Worm (Caenorhabditis elegans) whole organism, L1 larva: ENCODE results near the gene K04C2.8.
A peak's percentile ranks its signal among the peaks of the same experiment; 100 is the strongest.

Source experiments
- C16A3.4 ChIP-seq: fragments of 150-350 bp; optimal IDR thresholded peaks from 2 replicates; lab custom pipeline; 2014; ENCODE audit warnings: missing biosample characterization, missing genetic modification characterization
- alr-1 ChIP-seq: fragments of 200-800 bp; sonication (Bioruptor generic); optimal IDR thresholded peaks from 2 replicates; lab custom pipeline; 2018; ENCODE audit warnings: borderline replicate concordance, mild to moderate bottlenecking, missing genetic modification characterization, missing compliant biosample characterization
- aly-2 ChIP-seq: fragments of 150-350 bp; optimal IDR thresholded peaks from 2 replicates; lab custom pipeline; 2014; ENCODE audit warnings: missing biosample characterization, missing genetic modification characterization
- blmp-1 ChIP-seq: fragments of 150-350 bp; optimal IDR thresholded peaks from 2 replicates; lab custom pipeline; 2014; ENCODE audit warnings: missing biosample characterization, missing genetic modification characterization
- ceh-63 ChIP-seq: fragments of 200-800 bp; sonication (Bioruptor generic); optimal IDR thresholded peaks from 2 replicates; lab custom pipeline; 2018; ENCODE audit warnings: mild to moderate bottlenecking, missing genetic modification characterization, missing compliant biosample characterization
- ceh-8 ChIP-seq: fragments of 200-800 bp; sonication (Bioruptor generic); optimal IDR thresholded peaks from 2 replicates; lab custom pipeline; 2018; ENCODE audit warnings: mild to moderate bottlenecking, missing genetic modification characterization, moderate library complexity, missing compliant biosample characterization
- ceh-82 ChIP-seq, 3 experiments: fragments of 150-350 bp in 1 of 3; sonication (generic microtip) in 2 of 3; optimal IDR thresholded peaks; 2 replicates each; lab custom pipeline; 2014 to 2017; ENCODE audit warnings: missing biosample characterization in 3 of 3, missing genetic modification characterization in 3 of 3
- ceh-88 ChIP-seq: fragments of 200-800 bp; sonication (Bioruptor generic); IDR thresholded peaks from 2 replicates; pipeline ENCODE4 v1.3.6; 2022; ENCODE audit warnings: missing genetic modification characterization, missing compliant biosample characterization
- dsc-1 ChIP-seq: sonication (generic microtip); optimal IDR thresholded peaks from 2 replicates; lab custom pipeline; 2016; ENCODE audit warnings: mild to moderate bottlenecking, missing genetic modification characterization, missing compliant biosample characterization
- efl-1 ChIP-seq, 4 experiments: fragments of 150-350 bp; optimal IDR thresholded peaks in 3 of 4; peaks in 1 of 4; 1 replicate in 1 of 4; 2 replicates in 3 of 4; lab custom pipeline; 2014; ENCODE audit warnings: missing biosample characterization in 2 of 4, missing genetic modification characterization in 2 of 4, missing genetic modification reagents in 2 of 4
- egl-27 ChIP-seq, 2 experiments: fragments of 150-350 bp in 1 of 2; sonication (generic microtip); optimal IDR thresholded peaks; 3 replicates each; lab custom pipeline; 2017 to 2018; ENCODE audit warnings: missing biosample characterization in 2 of 2, missing genetic modification characterization in 2 of 2, missing genetic modification reagents in 2 of 2
- elt-2 ChIP-seq: sonication (generic microtip); optimal IDR thresholded peaks from 2 replicates; lab custom pipeline; 2016; ENCODE audit warnings: missing genetic modification characterization, mild to moderate bottlenecking, inconsistent platforms, missing compliant biosample characterization, missing genetic modification reagents
- elt-3 ChIP-seq, 6 experiments: fragments of 150-350 bp in 1 of 6; sonication (generic microtip); optimal IDR thresholded peaks; 2 replicates each; lab custom pipeline; 2017 to 2018; ENCODE audit warnings: missing biosample characterization in 6 of 6, missing genetic modification characterization in 6 of 6, inconsistent platforms in 1 of 6
- fkh-10 ChIP-seq: sonication (generic microtip); optimal IDR thresholded peaks from 2 replicates; lab custom pipeline; 2017; ENCODE audit warnings: missing biosample characterization, missing genetic modification reagents, missing genetic modification characterization
- fkh-8 ChIP-seq: sonication (generic microtip); optimal IDR thresholded peaks from 2 replicates; lab custom pipeline; 2016; ENCODE audit warnings: mild to moderate bottlenecking, missing genetic modification characterization, missing compliant biosample characterization
- hlh-17 ChIP-seq: fragments of 200-800 bp; sonication (Bioruptor generic); optimal IDR thresholded peaks from 2 replicates; lab custom pipeline; 2018; ENCODE audit warnings: missing genetic modification characterization, mild to moderate bottlenecking, missing compliant biosample characterization, moderate library complexity, borderline replicate concordance
- jun-1 ChIP-seq: fragments of 150-350 bp; optimal IDR thresholded peaks from 2 replicates; lab custom pipeline; 2014; ENCODE audit warnings: missing biosample characterization, missing genetic modification reagents, missing genetic modification characterization
- lin-13 ChIP-seq: fragments of 150-350 bp; optimal IDR thresholded peaks from 2 replicates; lab custom pipeline; 2014; ENCODE audit warnings: missing biosample characterization, missing genetic modification reagents, missing genetic modification characterization
- lin-14 ChIP-seq: fragments of 200-800 bp; sonication (Bioruptor generic); optimal IDR thresholded peaks from 2 replicates; lab custom pipeline; 2018; ENCODE audit warnings: mild to moderate bottlenecking, missing genetic modification characterization, moderate library complexity, missing compliant biosample characterization
- lin-15B ChIP-seq: fragments of 150-350 bp; sonication (generic microtip); optimal IDR thresholded peaks from 3 replicates; lab custom pipeline; 2014; ENCODE audit warnings: missing biosample characterization, missing genetic modification characterization
- mdl-1 ChIP-seq, 2 experiments: fragments of 150-350 bp; optimal IDR thresholded peaks; 2 replicates each; lab custom pipeline; 2014 to 2017; ENCODE audit warnings: missing biosample characterization in 2 of 2, missing genetic modification characterization in 2 of 2, inconsistent platforms in 1 of 2
- mep-1 ChIP-seq: fragments of 150-350 bp; optimal IDR thresholded peaks from 2 replicates; lab custom pipeline; 2014; ENCODE audit warnings: missing biosample characterization, missing genetic modification characterization
- nhr-19 ChIP-seq: fragments of 200-800 bp; sonication (Bioruptor generic); conservative IDR thresholded peaks from 2 replicates; pipeline ENCODE4 v1.3.6; 2022; ENCODE audit warnings: missing genetic modification characterization, missing compliant biosample characterization
- nhr-47 ChIP-seq: sonication (generic microtip); optimal IDR thresholded peaks from 2 replicates; lab custom pipeline; 2016; ENCODE audit warnings: mild to moderate bottlenecking, missing genetic modification characterization, moderate library complexity, missing compliant biosample characterization
- nhr-71 ChIP-seq: sonication (generic microtip); optimal IDR thresholded peaks from 2 replicates; lab custom pipeline; 2016; ENCODE audit warnings: mild to moderate bottlenecking, missing genetic modification characterization, moderate library complexity, missing compliant biosample characterization
- nhr-85 ChIP-seq: sonication (generic microtip); peaks from one replicate; lab custom pipeline; 2016; ENCODE audit warnings: missing genetic modification characterization, inconsistent platforms, missing compliant biosample characterization
- pax-3 ChIP-seq: fragments of 200-800 bp; sonication (Bioruptor generic); optimal IDR thresholded peaks from 2 replicates; lab custom pipeline; 2018; ENCODE audit warnings: mild to moderate bottlenecking, missing genetic modification characterization, moderate library complexity, missing compliant biosample characterization
- rnt-1 ChIP-seq: sonication (generic microtip); optimal IDR thresholded peaks from 2 replicates; lab custom pipeline; 2016; ENCODE audit warnings: mild to moderate bottlenecking, missing genetic modification characterization, moderate library complexity, missing compliant biosample characterization
- skn-1 ChIP-seq: fragments of 150-350 bp; optimal IDR thresholded peaks from 2 replicates; lab custom pipeline; 2014; ENCODE audit warnings: missing biosample characterization, missing genetic modification characterization
- snpc-4 ChIP-seq: fragments of 150-350 bp; optimal IDR thresholded peaks from 2 replicates; lab custom pipeline; 2014; ENCODE audit warnings: missing biosample characterization, missing genetic modification characterization
- snu-23 ChIP-seq: sonication (generic microtip); optimal IDR thresholded peaks from 2 replicates; lab custom pipeline; 2016; ENCODE audit warnings: missing genetic modification characterization, missing compliant biosample characterization
- sox-4 ChIP-seq: sonication (generic microtip); optimal IDR thresholded peaks from 2 replicates; lab custom pipeline; 2016; ENCODE audit warnings: missing genetic modification characterization, missing compliant biosample characterization
- tbx-2 ChIP-seq: sonication (generic microtip); optimal IDR thresholded peaks from 2 replicates; lab custom pipeline; 2016; ENCODE audit warnings: missing genetic modification characterization, missing compliant biosample characterization
- xbp-1 ChIP-seq: sonication (generic microtip); optimal IDR thresholded peaks from 2 replicates; lab custom pipeline; 2016; ENCODE audit warnings: missing genetic modification characterization, missing compliant biosample characterization
- ztf-11 ChIP-seq, 2 experiments: sonication (generic microtip); optimal IDR thresholded peaks; 2 replicates each; lab custom pipeline; 2016 to 2017; ENCODE audit warnings: missing genetic modification characterization in 2 of 2, missing biosample characterization in 1 of 2, missing compliant biosample characterization in 1 of 2

The K04C2.8 gene

ce11 chrIII:6873724-6874123 lies 3.6 kb downstream of the K04C2.8 start (continued):
- TF ChIP-seq hlh-17 (no peak), fkh-8 (tag; lab: Kevin White, UChicago) (peak; percentile 32), snu-23 (GFP tag; lab: Kevin White, UChicago) (peak; percentile 60), lin-14 (GFP tag; lab: Kevin White, UChicago) (peak; percentile 81), jun-1 (tag; lab: Kevin White, UChicago) (no peak), tbx-2 (tag; lab: Kevin White, UChicago) (peak; percentile 4), lin-13 (GFP tag; lab: Kevin White, UChicago) (no peak), nhr-47 (peak; percentile 50), nhr-19 (GFP tag; lab: Robert Waterston, UW) (no peak; the same call in 1 of the 2 replicates), pax-3 (tag; lab: Kevin White, UChicago) (no peak)

- TF ChIP-seq blmp-1 (tag; lab: Kevin White, UChicago) (no peak), elt-3 (tag; optimal IDR thresholded peaks at IDR 0.05; lab: Kevin White, UChicago) (no peak), skn-1 (no peak), dsc-1 (tag; lab: Kevin White, UChicago) (peak; percentile 2), ceh-8 (GFP tag; lab: Kevin White, UChicago) (peak; percentile 3), ceh-82 (tag; optimal IDR thresholded peaks at IDR 0.05; lab: Kevin White, UChicago) (no peak), efl-1 (optimal IDR thresholded peaks at IDR 0.05; lab: Kevin White, UChicago) (no peak), efl-1 (GFP tag; optimal IDR thresholded peaks at IDR 0.05 in 1 of 2; lab: Kevin White, UChicago) (no peak), nhr-71 (tag; lab: Kevin White, UChicago) (peak; percentile 9), fkh-8 (tag; lab: Kevin White, UChicago) (peak; percentile 49), nhr-47 (peak; percentile 4)
Measured at ce11 chrIII:6880797-6881196, 10.7 kb downstream of the K04C2.8 start, which contains the start of gene K04C2.7. K04C2.7 (plus strand) TSS chrIII:6881097.

ce11 chrIII:6881745-6882144 lies 11.6 kb downstream of the K04C2.8 start:
- TF ChIP-seq dsc-1 (tag; lab: Kevin White, UChicago) (peak; percentile 56), egl-27 (tag; optimal IDR thresholded peaks at IDR 0.05; lab: Kevin White, UChicago) (no peak), alr-1 (no peak), ceh-88 (GFP tag; lab: Robert Waterston, UW) (no peak), fkh-8 (tag; lab: Kevin White, UChicago) (peak; percentile 63), nhr-85 (tag; lab: Kevin White, UChicago) (peak; percentile 8), efl-1 (optimal IDR thresholded peaks at IDR 0.05; lab: Kevin White, UChicago) (no peak), efl-1 (GFP tag; optimal IDR thresholded peaks at IDR 0.05 in 1 of 2; lab: Kevin White, UChicago) (peak in 1 of 2 experiments; percentile 63), C16A3.4 (tag; lab: Kevin White, UChicago) (no peak), lin-15B (tag; lab: Kevin White, UChicago) (no peak), snu-23 (GFP tag; lab: Kevin White, UChicago) (no peak), mdl-1 (tag; optimal IDR thresholded peaks at IDR 0.05; lab: Kevin White, UChicago) (no peak), fkh-10 (GFP tag; lab: Kevin White, UChicago) (no peak)
- TF ChIP-seq, all 84 proteins: peak for 4

- TF ChIP-seq rnt-1 (tag; lab: Kevin White, UChicago): no peak
- TF ChIP-seq snpc-4 (tag; lab: Kevin White, UChicago): no peak
- no peak for TF ChIP-seq mep-1 (tag; lab: Kevin White, UChicago)
- TF ChIP-seq elt-2 (tag; lab: Kevin White, UChicago): no peak
- no peak for TF ChIP-seq ceh-63 (GFP tag; lab: Kevin White, UChicago)
- no peak for TF ChIP-seq nhr-19 (GFP tag; lab: Robert Waterston, UW)
- TF ChIP-seq aly-2 (tag; lab: Kevin White, UChicago): no peak
- TF ChIP-seq elt-3 (tag; optimal IDR thresholded peaks at IDR 0.05; lab: Kevin White, UChicago): no peak
- TF ChIP-seq ztf-11 (tag; optimal IDR thresholded peaks at IDR 0.05; lab: Kevin White, UChicago): no peak
- TF ChIP-seq sox-4 (tag; lab: Kevin White, UChicago): no peak
- no peak for TF ChIP-seq xbp-1 (tag; lab: Kevin White, UChicago)
Measured at ce11 chrIII:6884203-6884602, 14.1 kb downstream of the K04C2.8 start, which contains the start of gene med-2. med-2 (plus strand) TSS chrIII:6884503.
